Worm (Caenorhabditis elegans) whole organism, mixed stage, embryonic: ENCODE results near the gene C07A12.2.

Source experiments
- M03D4.4 ChIP-seq: sonication (generic microtip); optimal IDR thresholded peaks from 2 replicates; lab custom pipeline; 2017; ENCODE audit warnings: mild to moderate bottlenecking, missing genetic modification characterization, missing compliant biosample characterization
- bed-3 ChIP-seq: fragments of 200-800 bp; sonication (Bioruptor generic); optimal IDR thresholded peaks from 3 replicates; lab custom pipeline; 2018; ENCODE audit warnings: mild to moderate bottlenecking, missing genetic modification characterization, moderate library complexity, missing compliant biosample characterization
- blmp-1 ChIP-seq: fragments of 150-350 bp; optimal IDR thresholded peaks from 2 replicates; lab custom pipeline; 2014; ENCODE audit warnings: missing biosample characterization, missing genetic modification characterization
- ceh-39 ChIP-seq: fragments of 150-350 bp; optimal IDR thresholded peaks from 2 replicates; lab custom pipeline; 2014; ENCODE audit warnings: missing biosample characterization, missing genetic modification characterization
- ceh-43 ChIP-seq: fragments of 200-800 bp; sonication (Bioruptor generic); optimal IDR thresholded peaks from 2 replicates; lab custom pipeline; 2018; ENCODE audit warnings: mild to moderate bottlenecking, missing genetic modification characterization, moderate library complexity, missing compliant biosample characterization
- ceh-83 ChIP-seq: fragments of 200-800 bp; sonication (Bioruptor generic); optimal IDR thresholded peaks from 2 replicates; lab custom pipeline; 2018; ENCODE audit warnings: mild to moderate bottlenecking, missing genetic modification characterization, missing compliant biosample characterization
- ces-1 ChIP-seq: fragments of 150-350 bp; optimal IDR thresholded peaks from 2 replicates; lab custom pipeline; 2014; ENCODE audit warnings: missing biosample characterization, missing genetic modification reagents, missing genetic modification characterization
- cnd-1 ChIP-seq: fragments of 200-800 bp; sonication (Bioruptor generic); optimal IDR thresholded peaks from 2 replicates; lab custom pipeline; 2018; ENCODE audit warnings: mild to moderate bottlenecking, missing genetic modification characterization, missing compliant biosample characterization
- drap-1 ChIP-seq: fragments of 200-800 bp; sonication (Bioruptor generic); optimal IDR thresholded peaks from 3 replicates; lab custom pipeline; 2018; ENCODE audit warnings: mild to moderate bottlenecking, missing genetic modification characterization, missing compliant biosample characterization
- elt-1 ChIP-seq: sonication (generic microtip); optimal IDR thresholded peaks from 2 replicates; lab custom pipeline; 2017; ENCODE audit warnings: missing genetic modification characterization, mild to moderate bottlenecking, missing compliant biosample characterization, antibody characterized with exemption, moderate library complexity, borderline replicate concordance; ENCODE audit not compliant: insufficient read depth
- ham-2 ChIP-seq: fragments of 200-800 bp; sonication (Bioruptor generic); optimal IDR thresholded peaks from 2 replicates; lab custom pipeline; 2018; ENCODE audit warnings: mild to moderate bottlenecking, missing genetic modification characterization, missing compliant biosample characterization
- hlh-1 ChIP-seq: fragments of 150-350 bp; optimal IDR thresholded peaks from 2 replicates; lab custom pipeline; 2014; ENCODE audit warnings: missing biosample characterization, missing genetic modification reagents, missing genetic modification characterization
- lin-13 ChIP-seq: fragments of 150-350 bp; optimal IDR thresholded peaks from 2 replicates; lab custom pipeline; 2014; ENCODE audit warnings: missing biosample characterization, missing genetic modification characterization
- lin-32 ChIP-seq: fragments of 200-800 bp; sonication (Bioruptor generic); optimal IDR thresholded peaks from 2 replicates; lab custom pipeline; 2018; ENCODE audit warnings: mild to moderate bottlenecking, missing genetic modification characterization, missing compliant biosample characterization
- lsy-2 ChIP-seq: fragments of 150-350 bp; optimal IDR thresholded peaks from 2 replicates; lab custom pipeline; 2014; ENCODE audit warnings: missing biosample characterization, missing genetic modification characterization
- mab-5 ChIP-seq: fragments of 150-350 bp; optimal IDR thresholded peaks from 2 replicates; lab custom pipeline; 2014; ENCODE audit warnings: missing biosample characterization, missing genetic modification characterization
- mep-1 ChIP-seq: fragments of 150-350 bp; optimal IDR thresholded peaks from 2 replicates; lab custom pipeline; 2017; ENCODE audit warnings: missing biosample characterization, missing genetic modification reagents, missing genetic modification characterization, inconsistent platforms
- mls-2 ChIP-seq: sonication (generic microtip); optimal IDR thresholded peaks from 2 replicates; lab custom pipeline; 2016; ENCODE audit warnings: mild to moderate bottlenecking, missing genetic modification characterization, moderate library complexity, missing compliant biosample characterization
- nhr-12 ChIP-seq: fragments of 150-350 bp; optimal IDR thresholded peaks from 2 replicates; lab custom pipeline; 2014; ENCODE audit warnings: missing biosample characterization, missing genetic modification characterization
- nhr-2 ChIP-seq: fragments of 150-350 bp; optimal IDR thresholded peaks from 2 replicates; lab custom pipeline; 2014; ENCODE audit warnings: missing biosample characterization, missing genetic modification characterization
- nhr-237 ChIP-seq: fragments of 150-350 bp; optimal IDR thresholded peaks from 2 replicates; lab custom pipeline; 2014; ENCODE audit warnings: missing biosample characterization, missing genetic modification characterization
- nhr-28 ChIP-seq: fragments of 150-350 bp; optimal IDR thresholded peaks from 2 replicates; lab custom pipeline; 2014; ENCODE audit warnings: missing biosample characterization, missing genetic modification characterization
- nhr-76 ChIP-seq: sonication (generic microtip); optimal IDR thresholded peaks from 2 replicates; lab custom pipeline; 2017; ENCODE audit warnings: missing biosample characterization, missing genetic modification characterization
- pha-4 ChIP-seq: fragments of 150-350 bp; optimal IDR thresholded peaks from 2 replicates; lab custom pipeline; 2018; ENCODE audit warnings: missing biosample characterization, missing genetic modification reagents, missing genetic modification characterization
- snpc-4 ChIP-seq: fragments of 150-350 bp; optimal IDR thresholded peaks from 2 replicates; lab custom pipeline; 2014; ENCODE audit warnings: missing biosample characterization, missing genetic modification characterization
- tbx-8 ChIP-seq: fragments of 200-800 bp; sonication (Bioruptor generic); optimal IDR thresholded peaks from 2 replicates; lab custom pipeline; 2018; ENCODE audit warnings: mild to moderate bottlenecking, missing genetic modification characterization, moderate library complexity, missing compliant biosample characterization
- unc-120 ChIP-seq: sonication (generic microtip); optimal IDR thresholded peaks from 2 replicates; lab custom pipeline; 2017; ENCODE audit warnings: missing genetic modification characterization, missing compliant biosample characterization; ENCODE audit not compliant: poor library complexity, severe bottlenecking
- unc-62 ChIP-seq: fragments of 150-350 bp; optimal IDR thresholded peaks from 2 replicates; lab custom pipeline; 2014; ENCODE audit warnings: missing biosample characterization, missing genetic modification reagents, missing genetic modification characterization
- ztf-11 ChIP-seq: fragments of 150-350 bp; optimal IDR thresholded peaks from 2 replicates; lab custom pipeline; 2014; ENCODE audit warnings: missing biosample characterization, missing genetic modification characterization

The C07A12.2 gene

ce11 chrX:4577941-4578340, 33.3 kb downstream of the C07A12.2 start, which contains the start of gene C05E11.3:
TSS of gene C05E11.3 (plus strand) at chrX:4578241.
- TF ChIP-seq hlh-1 (tag; lab: Kevin White, UChicago) = no peak
- TF ChIP-seq pha-4 = no peak
- no peak for TF ChIP-seq ces-1 (GFP tag; lab: Kevin White, UChicago)
- TF ChIP-seq lin-32 (GFP tag; lab: Kevin White, UChicago) = no peak

DNA sequence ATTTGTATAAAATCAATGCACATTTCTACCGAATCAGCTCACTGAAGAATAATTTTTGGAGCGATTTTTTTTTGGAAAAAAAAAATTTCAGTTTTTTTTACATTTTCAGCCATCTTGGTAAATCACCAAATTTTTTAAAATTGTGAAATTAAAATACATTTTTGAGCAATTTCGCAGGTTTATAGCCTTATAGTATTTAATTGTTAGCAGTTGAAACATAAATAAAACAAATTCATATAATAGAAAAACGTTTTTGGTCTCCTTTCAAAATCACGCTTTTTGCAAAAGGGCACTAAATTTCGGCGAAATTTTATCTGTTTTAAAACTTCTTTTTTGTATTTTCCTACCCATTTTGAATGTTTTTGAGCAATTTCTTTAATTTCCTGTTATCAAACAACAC, 33.9 kb downstream of the C07A12.2 start:
- TF ChIP-seq lin-32 (GFP tag; lab: Kevin White, UChicago) = no peak
- no peak for TF ChIP-seq M03D4.4 (tag; lab: Kevin White, UChicago)
- no peak for TF ChIP-seq nhr-2 (tag; lab: Kevin White, UChicago)
- TF ChIP-seq ham-2 (GFP tag; lab: Kevin White, UChicago) = no peak
- no peak for TF ChIP-seq cnd-1 (tag; lab: Kevin White, UChicago)
- no peak for TF ChIP-seq nhr-28 (tag; lab: Kevin White, UChicago)
- no peak for TF ChIP-seq mls-2 (tag; lab: Kevin White, UChicago)
- no peak for TF ChIP-seq unc-120 (tag; lab: Kevin White, UChicago)
- TF ChIP-seq nhr-12 (tag; lab: Kevin White, UChicago) = no peak
- no peak for TF ChIP-seq drap-1 (GFP tag; lab: Kevin White, UChicago)
- no peak for TF ChIP-seq blmp-1 (tag; lab: Kevin White, UChicago)
- TF ChIP-seq ztf-11 (tag; lab: Kevin White, UChicago) = no peak
- no peak for TF ChIP-seq lin-13 (tag; lab: Kevin White, UChicago)
- no peak for TF ChIP-seq mab-5 (tag; lab: Kevin White, UChicago)
- no peak for TF ChIP-seq bed-3
- no peak for TF ChIP-seq pha-4
- no peak for TF ChIP-seq nhr-237 (tag; lab: Kevin White, UChicago)
- TF ChIP-seq mep-1 = no peak
- no peak for TF ChIP-seq ceh-39

DNA sequence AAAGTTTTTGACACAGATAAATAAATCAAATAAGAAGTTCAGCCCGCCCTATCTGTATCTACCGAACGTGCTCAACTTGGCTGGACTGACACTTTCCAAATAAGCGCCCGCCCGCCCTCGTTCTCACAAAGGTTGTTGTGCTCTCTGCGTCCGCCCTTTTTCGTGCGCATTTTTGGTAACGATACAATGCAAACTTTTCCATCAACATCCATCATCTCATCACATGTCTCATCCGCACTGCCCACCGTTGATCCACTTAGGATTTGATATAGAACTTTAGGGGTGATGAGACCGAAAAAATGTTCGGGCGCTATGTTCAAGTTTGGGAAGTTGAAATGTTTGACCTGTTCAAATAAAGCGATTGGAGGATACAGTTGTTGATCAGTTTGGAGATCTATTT, 40.9 kb downstream of the C07A12.2 start, which contains the start of gene C05E11.7:
C05E11.7 (minus strand) TSS at position 101 of the 400 bp plus-strand sequence.
- TF ChIP-seq hlh-1 (tag; lab: Kevin White, UChicago) (no peak), unc-62 (GFP tag; lab: Kevin White, UChicago) (no peak), blmp-1 (tag; lab: Kevin White, UChicago) (no peak), lsy-2 (tag; lab: Kevin White, UChicago) (no peak), ham-2 (GFP tag; lab: Kevin White, UChicago) (no peak), bed-3 (no peak), mep-1 (no peak), nhr-2 (tag; lab: Kevin White, UChicago) (no peak), nhr-76 (tag; lab: Kevin White, UChicago) (no peak), lin-13 (tag; lab: Kevin White, UChicago) (no peak)

DNA sequence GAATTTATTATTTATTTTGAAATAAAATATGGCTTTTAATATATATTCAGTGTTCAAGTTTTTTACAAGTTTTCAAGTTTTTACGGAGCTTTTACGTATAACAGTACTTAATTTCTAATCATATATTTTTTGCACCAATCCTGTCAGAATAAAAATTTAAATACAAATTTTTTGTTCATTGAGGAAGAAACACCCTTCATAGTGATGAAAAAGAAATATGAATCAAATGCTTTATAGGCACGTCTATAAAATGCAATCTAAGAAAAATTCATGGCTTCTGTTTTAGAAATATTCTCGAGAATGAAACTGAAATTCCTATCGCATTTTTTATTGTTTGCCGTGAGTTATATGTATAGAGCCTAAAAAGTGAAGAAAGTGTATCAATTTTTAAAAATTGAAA, 42.0 kb downstream of the C07A12.2 start, which contains the start of gene C05E11.2:
C05E11.2 (plus strand) TSS at position 301 of the 400 bp plus-strand sequence.
- TF ChIP-seq blmp-1 (tag; lab: Kevin White, UChicago) = no peak
- TF ChIP-seq elt-1 = no peak
- no peak for TF ChIP-seq lin-13 (tag; lab: Kevin White, UChicago)
- no peak for TF ChIP-seq pha-4
- TF ChIP-seq snpc-4 (tag; lab: Kevin White, UChicago) = no peak
- no peak for TF ChIP-seq lsy-2 (tag; lab: Kevin White, UChicago)

- TF ChIP-seq lin-13 (tag; lab: Kevin White, UChicago) (peak; percentile 63), ceh-43 (no peak), ham-2 (GFP tag; lab: Kevin White, UChicago) (no peak), lsy-2 (tag; lab: Kevin White, UChicago) (peak; percentile 41), ces-1 (GFP tag; lab: Kevin White, UChicago) (peak; percentile 68), bed-3 (no peak), tbx-8 (GFP tag; lab: Kevin White, UChicago) (no peak), cnd-1 (tag; lab: Kevin White, UChicago) (no peak), mab-5 (tag; lab: Kevin White, UChicago) (no peak), mep-1 (peak; percentile 48), hlh-1 (tag; lab: Kevin White, UChicago) (peak; percentile 18)
Measured at ce11 chrX:4587934-4588333, 43.3 kb downstream of the C07A12.2 start.

- TF ChIP-seq lin-13 (tag; lab: Kevin White, UChicago) (no peak), tbx-8 (GFP tag; lab: Kevin White, UChicago) (no peak), ceh-83 (no peak), bed-3 (no peak), elt-1 (no peak), ham-2 (GFP tag; lab: Kevin White, UChicago) (no peak), ztf-11 (tag; lab: Kevin White, UChicago) (no peak), cnd-1 (tag; lab: Kevin White, UChicago) (no peak), mls-2 (tag; lab: Kevin White, UChicago) (no peak)
Measured at ce11 chrX:4588462-4588861, 43.8 kb downstream of the C07A12.2 start, which contains the start of gene lnp-1. TSS of gene lnp-1 (plus strand) at chrX:4588762.
